Fruit fly (Drosophila melanogaster) whole organism: ENCODE measurements around the gene CG42751.

Source experiments
- Dll ChIP-seq: fragments of >200 bp; optimal IDR thresholded peaks from 2 replicates; lab custom pipeline; 2017
- psq ChIP-seq: fragments of >200 bp; optimal IDR thresholded peaks from 2 replicates; lab custom pipeline; 2017
- usp ChIP-seq: fragments of >200 bp; optimal IDR thresholded peaks from 2 replicates; lab custom pipeline; 2017; ENCODE audit warnings: missing biosample characterization, missing genetic modification characterization, mixed read lengths

dm6 chr2L:11806022-11806700, 47.1 kb upstream of the CG42751 start:
- TF ChIP-seq usp (no peak), psq (lab: Kevin White, UChicago) (no peak), Dll (lab: Kevin White, UChicago) (no peak)
